Worm (Caenorhabditis elegans): ENCODE results near the gene F58G1.7.

F58G1.7 gene

ce11 chrII:12965589-12965988, 17.5 kb upstream of the F58G1.7 start:
- no peak for TF ChIP-seq cog-1 (tag; optimal IDR thresholded peaks at IDR 0.05)
- TF ChIP-seq flt-1 (GFP tag; IDR thresholded peaks at IDR 0.05): no peak
- no peak for TF ChIP-seq tab-1 (GFP tag; IDR thresholded peaks at IDR 0.05)
- no peak for TF ChIP-seq ztf-23 (GFP tag; IDR thresholded peaks at IDR 0.05)
- no peak for TF ChIP-seq klf-2 (GFP tag; conservative IDR thresholded peaks at IDR 0.05)
- TF ChIP-seq T22C8.4 (GFP tag; IDR thresholded peaks at IDR 0.05): no peak
- TF ChIP-seq ztf-29 (GFP tag; IDR thresholded peaks at IDR 0.05): no peak
- no peak for TF ChIP-seq med-1 (GFP tag; optimal IDR thresholded peaks at IDR 0.05; ENCODE audit: insufficient read depth)
- TF ChIP-seq ref-1 (GFP tag; conservative IDR thresholded peaks at IDR 0.05): no peak

DNA sequence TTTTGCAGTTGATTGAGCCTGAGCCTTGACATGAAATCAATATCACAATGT, 17.3 kb upstream of the F58G1.7 start, which contains the start of gene ptr-18:
Gene ptr-18 (plus strand): TSS at position 9 of the 51 bp plus-strand sequence.
- no peak for TF ChIP-seq T22C8.4 (GFP tag; IDR thresholded peaks at IDR 0.05)
- no peak for TF ChIP-seq cog-1 (tag; optimal IDR thresholded peaks at IDR 0.05)
- no peak for TF ChIP-seq klf-2 (GFP tag; conservative IDR thresholded peaks at IDR 0.05)
- no peak for TF ChIP-seq ztf-23 (GFP tag; IDR thresholded peaks at IDR 0.05)
- no peak for TF ChIP-seq ref-1 (GFP tag; conservative IDR thresholded peaks at IDR 0.05)
- TF ChIP-seq med-1 (GFP tag; optimal IDR thresholded peaks at IDR 0.05; ENCODE audit: insufficient read depth): no peak
- no peak for TF ChIP-seq tab-1 (GFP tag; IDR thresholded peaks at IDR 0.05)
- TF ChIP-seq flt-1 (GFP tag; IDR thresholded peaks at IDR 0.05): no peak
- TF ChIP-seq ztf-29 (GFP tag; IDR thresholded peaks at IDR 0.05): no peak

ce11 chrII:12965138-12965537, 17.1 kb upstream of the F58G1.7 start:
- TF ChIP-seq klf-2 (GFP tag; conservative IDR thresholded peaks at IDR 0.05): no peak
- no peak for TF ChIP-seq cog-1 (tag; optimal IDR thresholded peaks at IDR 0.05)
- TF ChIP-seq ztf-23 (GFP tag; IDR thresholded peaks at IDR 0.05): no peak
- no peak for TF ChIP-seq flt-1 (GFP tag; IDR thresholded peaks at IDR 0.05)

DNA sequence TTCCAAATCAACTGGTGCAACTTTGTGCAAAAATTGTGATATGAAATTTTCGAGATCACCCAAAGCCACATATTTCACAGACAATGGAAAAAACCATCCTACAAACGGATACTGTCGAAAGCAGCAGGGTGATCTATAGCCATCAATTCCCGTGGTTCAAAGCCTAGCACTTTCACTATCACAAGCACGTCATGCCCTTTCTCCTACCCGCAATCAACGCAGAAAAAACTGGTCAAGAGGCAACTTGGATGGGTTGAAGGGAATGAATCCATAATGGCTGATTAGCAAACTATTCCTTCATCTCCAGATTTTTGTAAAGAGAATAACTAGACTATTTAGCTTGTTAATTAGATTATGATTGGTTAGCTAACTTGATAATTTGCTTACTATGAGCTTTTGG, 13.7 kb upstream of the F58G1.7 start:
- no peak for TF ChIP-seq klf-2 (GFP tag; conservative IDR thresholded peaks at IDR 0.05)
- TF ChIP-seq cog-1 (tag; optimal IDR thresholded peaks at IDR 0.05): no peak
- TF ChIP-seq flt-1 (GFP tag; IDR thresholded peaks at IDR 0.05): no peak

- TF ChIP-seq ref-1 (GFP tag; conservative IDR thresholded peaks at IDR 0.05): no peak
- no peak for TF ChIP-seq med-1 (GFP tag; optimal IDR thresholded peaks at IDR 0.05; ENCODE audit: insufficient read depth)
- TF ChIP-seq klf-2 (GFP tag; conservative IDR thresholded peaks at IDR 0.05): no peak
- no peak for TF ChIP-seq T22C8.4 (GFP tag; IDR thresholded peaks at IDR 0.05)
- no peak for TF ChIP-seq ztf-29 (GFP tag; IDR thresholded peaks at IDR 0.05)
- no peak for TF ChIP-seq flt-1 (GFP tag; IDR thresholded peaks at IDR 0.05)
- no peak for TF ChIP-seq ztf-23 (GFP tag; IDR thresholded peaks at IDR 0.05)
- no peak for TF ChIP-seq cog-1 (tag; optimal IDR thresholded peaks at IDR 0.05)
- no peak for TF ChIP-seq tab-1 (GFP tag; IDR thresholded peaks at IDR 0.05)
Observed at ce11 chrII:12961293-12961692, 13.2 kb upstream of the F58G1.7 start.

- TF ChIP-seq tab-1 (GFP tag; IDR thresholded peaks at IDR 0.05) (no peak), klf-2 (GFP tag; conservative IDR thresholded peaks at IDR 0.05) (no peak), cog-1 (tag; optimal IDR thresholded peaks at IDR 0.05) (no peak), med-1 (GFP tag; optimal IDR thresholded peaks at IDR 0.05; ENCODE audit: insufficient read depth) (no peak), T22C8.4 (GFP tag; IDR thresholded peaks at IDR 0.05) (no peak)
Observed at ce11 chrII:12960206-12960605, 12.1 kb upstream of the F58G1.7 start.

- TF ChIP-seq flt-1 (GFP tag; IDR thresholded peaks at IDR 0.05) (no peak), med-1 (GFP tag; optimal IDR thresholded peaks at IDR 0.05; ENCODE audit: insufficient read depth) (no peak), tab-1 (GFP tag; IDR thresholded peaks at IDR 0.05) (no peak), klf-2 (GFP tag; conservative IDR thresholded peaks at IDR 0.05) (no peak), ztf-29 (GFP tag; IDR thresholded peaks at IDR 0.05) (no peak), T22C8.4 (GFP tag; IDR thresholded peaks at IDR 0.05) (no peak), cog-1 (tag; optimal IDR thresholded peaks at IDR 0.05) (no peak), ref-1 (GFP tag; conservative IDR thresholded peaks at IDR 0.05) (no peak), ztf-23 (GFP tag; IDR thresholded peaks at IDR 0.05) (no peak)
Observed at ce11 chrII:12954670-12955069, 6.6 kb upstream of the F58G1.7 start, which contains the start of the genes Y38F1A.1 and Y38F1A.2. TSS of gene Y38F1A.1 (minus strand) at chrII:12954770. TSS of gene Y38F1A.2 (plus strand) at chrII:12954958.

ce11 chrII:12953297-12953696, 5.2 kb upstream of the F58G1.7 start:
- TF ChIP-seq klf-2 (GFP tag; conservative IDR thresholded peaks at IDR 0.05) (no peak), cog-1 (tag; optimal IDR thresholded peaks at IDR 0.05) (peak; percentile 16)

DNA sequence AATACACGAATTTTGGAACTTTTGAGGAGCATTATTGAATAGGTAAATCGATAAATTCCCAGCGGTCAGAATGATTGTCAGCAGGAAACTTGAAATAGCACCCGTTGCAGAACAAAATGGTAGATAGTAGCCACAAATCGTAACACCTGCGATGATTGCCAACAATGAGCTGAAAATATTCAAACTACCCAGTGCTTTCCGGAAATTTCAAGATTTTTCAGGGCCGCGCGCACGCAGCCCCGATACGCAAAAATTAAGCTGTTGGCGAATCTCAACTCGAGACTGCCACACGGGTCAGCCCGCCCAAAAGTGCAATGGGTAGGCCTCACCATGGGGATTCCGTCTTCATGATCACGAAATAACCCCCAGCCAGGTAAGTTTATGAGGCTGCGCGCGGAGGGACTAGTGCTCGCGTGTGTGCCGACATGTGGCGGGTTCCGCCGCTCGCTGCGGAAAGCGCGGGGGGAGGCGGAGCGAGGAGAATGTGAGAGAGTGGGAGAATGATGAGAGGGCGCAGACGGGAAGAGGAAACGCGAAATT, 3.4 kb downstream of the F58G1.7 start:
- TF ChIP-seq klf-2 (GFP tag; conservative IDR thresholded peaks at IDR 0.05) (0 out of 2 replicates have a peak, but pooled peaks have one; percentile 56), tab-1 (GFP tag; IDR thresholded peaks at IDR 0.05) (peak; percentile 72; the same call in 1 of the 2 replicates), T22C8.4 (GFP tag; IDR thresholded peaks at IDR 0.05) (no peak; the same call in 1 of the 2 replicates), ref-1 (GFP tag; conservative IDR thresholded peaks at IDR 0.05) (0 out of 2 replicates have a peak, but pooled peaks have one; percentile 48), flt-1 (GFP tag; IDR thresholded peaks at IDR 0.05) (peak; percentile 88), med-1 (GFP tag; optimal IDR thresholded peaks at IDR 0.05; ENCODE audit: insufficient read depth) (no peak), cog-1 (tag; optimal IDR thresholded peaks at IDR 0.05) (peak; percentile 52), ztf-23 (GFP tag; IDR thresholded peaks at IDR 0.05) (0 out of 2 replicates have a peak, but pooled peaks have one; percentile 37), ztf-29 (GFP tag; IDR thresholded peaks at IDR 0.05) (peak; percentile 49; the same call in 1 of the 2 replicates)

DNA sequence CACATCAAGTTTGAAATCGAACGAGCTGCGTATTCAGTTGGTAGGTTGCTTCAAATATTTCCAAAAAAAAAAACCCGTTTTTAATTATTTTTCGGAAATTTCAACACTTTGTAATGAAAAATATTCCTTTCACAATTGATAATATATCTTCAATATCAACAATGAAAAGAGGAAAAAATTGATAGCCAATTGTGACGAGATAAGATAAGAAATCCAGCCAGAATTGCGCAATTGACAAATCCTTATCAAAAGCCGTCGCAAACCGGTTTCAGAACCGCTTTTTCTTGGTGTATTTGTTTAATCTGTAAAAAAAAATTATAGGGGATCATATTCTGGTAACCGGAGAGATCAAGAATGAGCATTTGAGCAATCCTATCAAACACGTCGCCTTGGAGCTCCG, 5.6 kb downstream of the F58G1.7 start:
- no peak for TF ChIP-seq T22C8.4 (GFP tag; IDR thresholded peaks at IDR 0.05)
- no peak for TF ChIP-seq klf-2 (GFP tag; conservative IDR thresholded peaks at IDR 0.05)
- TF ChIP-seq ztf-29 (GFP tag; IDR thresholded peaks at IDR 0.05): no peak
- TF ChIP-seq flt-1 (GFP tag; IDR thresholded peaks at IDR 0.05): no peak
- no peak for TF ChIP-seq ref-1 (GFP tag; conservative IDR thresholded peaks at IDR 0.05)
- TF ChIP-seq med-1 (GFP tag; optimal IDR thresholded peaks at IDR 0.05; ENCODE audit: insufficient read depth): no peak
- TF ChIP-seq tab-1 (GFP tag; IDR thresholded peaks at IDR 0.05): no peak
- TF ChIP-seq ztf-23 (GFP tag; IDR thresholded peaks at IDR 0.05): no peak
- no peak for TF ChIP-seq cog-1 (tag; optimal IDR thresholded peaks at IDR 0.05)

ce11 chrII:12939801-12940200, 8.3 kb downstream of the F58G1.7 start, which contains the start of gene arrd-10:
TSS of gene arrd-10 (plus strand) at chrII:12940101.
- no peak for TF ChIP-seq ref-1 (GFP tag; conservative IDR thresholded peaks at IDR 0.05)
- TF ChIP-seq ztf-23 (GFP tag; IDR thresholded peaks at IDR 0.05): no peak
- TF ChIP-seq cog-1 (tag; optimal IDR thresholded peaks at IDR 0.05): no peak
- TF ChIP-seq klf-2 (GFP tag; conservative IDR thresholded peaks at IDR 0.05): no peak
- TF ChIP-seq med-1 (GFP tag; optimal IDR thresholded peaks at IDR 0.05; ENCODE audit: insufficient read depth): no peak
- no peak for TF ChIP-seq tab-1 (GFP tag; IDR thresholded peaks at IDR 0.05)
- TF ChIP-seq ztf-29 (GFP tag; IDR thresholded peaks at IDR 0.05): no peak
- TF ChIP-seq flt-1 (GFP tag; IDR thresholded peaks at IDR 0.05): no peak
